Worm (Caenorhabditis elegans) whole organism, L3 larva: ENCODE results near the gene srw-144.

Source experiments
- eor-1 ChIP-seq, 2 experiments: fragments of 150-350 bp; optimal IDR thresholded peaks; 2 replicates each; lab custom pipeline; 2014 to 2018; ENCODE audit warnings: missing biosample characterization in 2 of 2, missing genetic modification characterization in 2 of 2
- jun-1 ChIP-seq: fragments of 150-350 bp; optimal IDR thresholded peaks from 2 replicates; lab custom pipeline; 2014; ENCODE audit warnings: missing biosample characterization, missing genetic modification reagents, missing genetic modification characterization
- nhr-11 ChIP-seq: fragments of 150-350 bp; optimal IDR thresholded peaks from 2 replicates; lab custom pipeline; 2014; ENCODE audit warnings: missing biosample characterization, missing genetic modification characterization
- skn-1 ChIP-seq: fragments of 150-350 bp; optimal IDR thresholded peaks from 2 replicates; lab custom pipeline; 2014; ENCODE audit warnings: missing biosample characterization, missing genetic modification characterization
- unc-62 ChIP-seq: fragments of 150-350 bp; sonication (generic microtip); optimal IDR thresholded peaks from 4 replicates; lab custom pipeline; 2014; ENCODE audit warnings: missing biosample characterization, missing genetic modification reagents, missing genetic modification characterization
- ztf-4 ChIP-seq: fragments of 150-350 bp; optimal IDR thresholded peaks from 2 replicates; lab custom pipeline; 2014; ENCODE audit warnings: missing biosample characterization, missing genetic modification characterization

DNA sequence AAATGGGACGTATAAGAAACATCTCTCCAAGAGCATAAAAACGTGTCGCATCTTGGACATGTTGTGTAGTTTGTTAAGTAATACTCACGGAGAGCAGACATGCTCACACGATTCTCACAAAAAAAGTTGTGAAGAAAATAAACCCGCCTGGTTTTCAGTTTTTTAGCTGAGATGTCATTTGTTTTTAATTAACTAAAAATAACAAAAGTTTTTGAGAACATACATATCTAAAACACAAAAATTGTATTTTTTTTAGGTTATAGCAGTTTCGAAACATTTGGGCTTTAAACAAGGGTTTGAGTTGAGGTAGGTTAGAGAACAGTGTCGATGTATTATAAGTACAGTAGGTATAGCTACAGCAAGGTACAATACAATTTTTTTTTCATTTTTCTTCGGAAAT, 4.0 kb upstream of the srw-144 start, which contains the start of gene srh-88:
- TF ChIP-seq unc-62 (GFP tag; lab: Kevin White, UChicago) (no peak), eor-1 (tag; optimal IDR thresholded peaks at IDR 0.05; lab: Kevin White, UChicago) (no peak), jun-1 (no peak), nhr-11 (tag; lab: Kevin White, UChicago) (no peak), ztf-4 (no peak), skn-1 (tag; lab: Kevin White, UChicago) (no peak)
